Worm (Caenorhabditis elegans) whole organism, late embryonic: ENCODE results near the gene srh-216.

Source experiments
- ahr-1 ChIP-seq: sonication (generic microtip); optimal IDR thresholded peaks from 2 replicates; lab custom pipeline; 2016; ENCODE audit warnings: missing genetic modification characterization, missing compliant biosample characterization
- nhr-11 ChIP-seq: fragments of 150-350 bp; optimal IDR thresholded peaks from 2 replicates; lab custom pipeline; 2014; ENCODE audit warnings: missing biosample characterization, missing genetic modification characterization
- pag-3 ChIP-seq: sonication (generic microtip); optimal IDR thresholded peaks from 2 replicates; lab custom pipeline; 2016; ENCODE audit warnings: missing compliant biosample characterization, missing genetic modification characterization, borderline replicate concordance
- unc-3 ChIP-seq, 2 experiments: fragments of 200-800 bp in 1 of 2; sonication (Bioruptor generic) in 1 of 2; sonication (generic microtip) in 1 of 2; conservative IDR thresholded peaks in 1 of 2; optimal IDR thresholded peaks in 1 of 2; 2 replicates each; pipeline versions ENCODE4 v1.3.6 to Lab custom; 2016 to 2022; ENCODE audit warnings: missing compliant biosample characterization in 2 of 2, missing genetic modification characterization in 2 of 2, missing genetic modification reagents in 1 of 2

DNA sequence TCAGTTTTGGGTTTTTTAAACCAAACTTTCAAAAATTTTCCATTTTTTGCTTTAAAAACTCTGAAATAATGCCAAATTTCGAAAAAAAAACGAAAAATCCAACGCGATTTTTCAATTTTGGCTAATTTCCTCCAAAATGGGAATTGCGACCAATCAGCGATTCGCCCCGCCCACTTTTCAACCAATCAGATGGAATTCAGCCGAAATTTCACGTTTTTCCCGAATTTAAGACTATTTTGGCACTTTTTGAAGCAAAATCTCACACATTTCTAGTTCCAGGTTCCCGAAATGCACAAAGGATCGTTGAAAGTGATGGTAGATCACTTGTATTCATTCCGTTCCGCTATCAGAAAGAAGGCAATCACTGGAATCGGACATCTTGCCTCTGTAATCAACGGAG, 22.6 kb downstream of the srh-216 start:
- no peak for TF ChIP-seq ahr-1 (tag; lab: Kevin White, UChicago)
- no peak for TF ChIP-seq unc-3 (GFP tag; conservative IDR thresholded peaks at IDR 0.05; lab: Robert Waterston, UW)
- TF ChIP-seq unc-3 (tag; optimal IDR thresholded peaks at IDR 0.05; lab: Kevin White, UChicago): no peak
- no peak for TF ChIP-seq pag-3 (tag; lab: Kevin White, UChicago)
- no peak for TF ChIP-seq nhr-11 (tag; lab: Kevin White, UChicago)
